Worm (Caenorhabditis elegans) whole organism, L3 larva: ENCODE data around the gene sdz-20.

ENCODE experiments used
- aly-2 ChIP-seq: fragments of 150-350 bp; optimal IDR thresholded peaks from 2 replicates; lab custom pipeline; 2014; ENCODE audit warnings: missing biosample characterization, missing genetic modification characterization
- ama-1 ChIP-seq: fragments of 150-350 bp; optimal IDR thresholded peaks from 2 replicates; lab custom pipeline; 2018
- ceh-16 ChIP-seq: sonication (generic microtip); optimal IDR thresholded peaks from 2 replicates; lab custom pipeline; 2017; ENCODE audit warnings: missing biosample characterization, missing genetic modification characterization
- ceh-28 ChIP-seq: fragments of 150-350 bp; optimal IDR thresholded peaks from 2 replicates; lab custom pipeline; 2014; ENCODE audit warnings: missing biosample characterization, missing genetic modification reagents, missing genetic modification characterization
- ceh-9 ChIP-seq: sonication (generic microtip); optimal IDR thresholded peaks from 2 replicates; lab custom pipeline; 2018; ENCODE audit warnings: missing biosample characterization, missing genetic modification characterization
- daf-12 ChIP-seq: fragments of 150-350 bp; optimal IDR thresholded peaks from 2 replicates; lab custom pipeline; 2014; ENCODE audit warnings: missing biosample characterization, missing genetic modification reagents, missing genetic modification characterization
- egl-27 ChIP-seq: sonication (generic microtip); optimal IDR thresholded peaks from 4 replicates; lab custom pipeline; 2017; ENCODE audit warnings: missing biosample characterization, missing genetic modification reagents, missing genetic modification characterization
- egl-5 ChIP-seq: fragments of 150-350 bp; optimal IDR thresholded peaks from 2 replicates; lab custom pipeline; 2017; ENCODE audit warnings: missing biosample characterization, missing genetic modification reagents, missing genetic modification characterization, inconsistent platforms
- elt-1 ChIP-seq: fragments of 150-350 bp; optimal IDR thresholded peaks from 2 replicates; lab custom pipeline; 2014; ENCODE audit warnings: missing biosample characterization, missing genetic modification characterization
- elt-2 ChIP-seq: sonication (generic microtip); optimal IDR thresholded peaks from 2 replicates; lab custom pipeline; 2016; ENCODE audit warnings: missing genetic modification reagents, mild to moderate bottlenecking, missing genetic modification characterization, missing compliant biosample characterization
- elt-3 ChIP-seq, 3 experiments: fragments of 150-350 bp in 1 of 3; sonication (generic microtip) in 2 of 3; optimal IDR thresholded peaks; 2 replicates in 2 of 3; 4 replicates in 1 of 3; lab custom pipeline; 2014 to 2017; ENCODE audit warnings: missing biosample characterization in 3 of 3, missing genetic modification characterization in 3 of 3
- eor-1 ChIP-seq, 2 experiments: fragments of 150-350 bp; optimal IDR thresholded peaks; 2 replicates each; lab custom pipeline; 2014 to 2018; ENCODE audit warnings: missing biosample characterization in 2 of 2, missing genetic modification characterization in 2 of 2
- fkh-10 ChIP-seq: sonication (generic microtip); optimal IDR thresholded peaks from 2 replicates; lab custom pipeline; 2017; ENCODE audit warnings: missing biosample characterization, missing genetic modification reagents, missing genetic modification characterization
- fkh-2 ChIP-seq: fragments of 150-350 bp; optimal IDR thresholded peaks from 2 replicates; lab custom pipeline; 2014; ENCODE audit warnings: missing biosample characterization, missing genetic modification reagents, missing genetic modification characterization
- fos-1 ChIP-seq: fragments of 150-350 bp; optimal IDR thresholded peaks from 2 replicates; lab custom pipeline; 2014; ENCODE audit warnings: missing biosample characterization, missing genetic modification characterization
- hmg-11 ChIP-seq: sonication (generic microtip); optimal IDR thresholded peaks from 2 replicates; lab custom pipeline; 2016; ENCODE audit warnings: missing genetic modification characterization, missing compliant biosample characterization
- jun-1 ChIP-seq: fragments of 150-350 bp; optimal IDR thresholded peaks from 2 replicates; lab custom pipeline; 2014; ENCODE audit warnings: missing biosample characterization, missing genetic modification reagents, missing genetic modification characterization
- lin-15B ChIP-seq: fragments of 150-350 bp; optimal IDR thresholded peaks from 2 replicates; lab custom pipeline; 2014; ENCODE audit warnings: missing biosample characterization, missing genetic modification characterization
- lin-39 ChIP-seq: fragments of 150-350 bp; optimal IDR thresholded peaks from 2 replicates; lab custom pipeline; 2018; ENCODE audit warnings: missing biosample characterization, missing genetic modification reagents, missing genetic modification characterization
- mdl-1 ChIP-seq: fragments of 150-350 bp; optimal IDR thresholded peaks from 2 replicates; lab custom pipeline; 2014; ENCODE audit warnings: missing biosample characterization, missing genetic modification characterization
- mml-1 ChIP-seq: fragments of 150-350 bp; sonication (generic microtip); optimal IDR thresholded peaks from 3 replicates; lab custom pipeline; 2014; ENCODE audit warnings: missing biosample characterization, missing genetic modification characterization
- nfya-1 ChIP-seq: sonication (generic microtip); optimal IDR thresholded peaks from 2 replicates; lab custom pipeline; 2017; ENCODE audit warnings: missing genetic modification characterization, mild to moderate bottlenecking, missing compliant biosample characterization, antibody characterized with exemption, moderate library complexity; ENCODE audit not compliant: insufficient read depth
- nhr-11 ChIP-seq: fragments of 150-350 bp; optimal IDR thresholded peaks from 2 replicates; lab custom pipeline; 2014; ENCODE audit warnings: missing biosample characterization, missing genetic modification characterization
- nhr-12 ChIP-seq: fragments of 150-350 bp; optimal IDR thresholded peaks from 2 replicates; lab custom pipeline; 2014; ENCODE audit warnings: missing biosample characterization, missing genetic modification characterization
- nhr-23 ChIP-seq: fragments of 150-350 bp; optimal IDR thresholded peaks from 2 replicates; lab custom pipeline; 2014; ENCODE audit warnings: missing biosample characterization, missing genetic modification reagents, missing genetic modification characterization
- nhr-237 ChIP-seq: fragments of 150-350 bp; optimal IDR thresholded peaks from 2 replicates; lab custom pipeline; 2014; ENCODE audit warnings: missing biosample characterization, missing genetic modification characterization
- nhr-25 ChIP-seq: sonication (generic microtip); optimal IDR thresholded peaks from 2 replicates; lab custom pipeline; 2017; ENCODE audit warnings: missing biosample characterization, missing genetic modification characterization
- nhr-28 ChIP-seq: fragments of 150-350 bp; optimal IDR thresholded peaks from 2 replicates; lab custom pipeline; 2014; ENCODE audit warnings: missing biosample characterization, missing genetic modification characterization
- nhr-43 ChIP-seq: sonication (generic microtip); optimal IDR thresholded peaks from 2 replicates; lab custom pipeline; 2016; ENCODE audit warnings: mild to moderate bottlenecking, missing genetic modification characterization, missing compliant biosample characterization; ENCODE audit not compliant: poor library complexity, severe bottlenecking
- nhr-67 ChIP-seq: fragments of 150-350 bp; optimal IDR thresholded peaks from 2 replicates; lab custom pipeline; 2014; ENCODE audit warnings: missing biosample characterization, missing genetic modification characterization
- nhr-77 ChIP-seq: fragments of 150-350 bp; optimal IDR thresholded peaks from 2 replicates; lab custom pipeline; 2014; ENCODE audit warnings: missing biosample characterization, missing genetic modification characterization
- pha-4 ChIP-seq: fragments of 150-350 bp; optimal IDR thresholded peaks from 2 replicates; lab custom pipeline; 2014; ENCODE audit warnings: missing biosample characterization, missing genetic modification reagents, missing genetic modification characterization
- pqm-1 ChIP-seq: fragments of 150-350 bp; optimal IDR thresholded peaks from 2 replicates; lab custom pipeline; 2017; ENCODE audit warnings: missing biosample characterization, missing genetic modification characterization, inconsistent platforms
- sea-2 ChIP-seq: fragments of 150-350 bp; sonication (generic microtip); optimal IDR thresholded peaks from 4 replicates; lab custom pipeline; 2014; ENCODE audit warnings: missing biosample characterization, missing genetic modification reagents, missing genetic modification characterization
- snpc-4 ChIP-seq: fragments of 150-350 bp; optimal IDR thresholded peaks from 2 replicates; lab custom pipeline; 2014; ENCODE audit warnings: missing biosample characterization, missing genetic modification characterization
- tbx-2 ChIP-seq: sonication (generic microtip); optimal IDR thresholded peaks from 2 replicates; lab custom pipeline; 2016; ENCODE audit warnings: mild to moderate bottlenecking, missing genetic modification characterization, missing compliant biosample characterization
- unc-39 ChIP-seq: sonication (generic microtip); optimal IDR thresholded peaks from 4 replicates; lab custom pipeline; 2017; ENCODE audit warnings: missing biosample characterization, missing genetic modification characterization
- ztf-11 ChIP-seq: fragments of 150-350 bp; optimal IDR thresholded peaks from 2 replicates; lab custom pipeline; 2014; ENCODE audit warnings: missing biosample characterization, missing genetic modification characterization
- ztf-4 ChIP-seq: fragments of 150-350 bp; optimal IDR thresholded peaks from 2 replicates; lab custom pipeline; 2014; ENCODE audit warnings: missing biosample characterization, missing genetic modification characterization

sdz-20 gene

DNA sequence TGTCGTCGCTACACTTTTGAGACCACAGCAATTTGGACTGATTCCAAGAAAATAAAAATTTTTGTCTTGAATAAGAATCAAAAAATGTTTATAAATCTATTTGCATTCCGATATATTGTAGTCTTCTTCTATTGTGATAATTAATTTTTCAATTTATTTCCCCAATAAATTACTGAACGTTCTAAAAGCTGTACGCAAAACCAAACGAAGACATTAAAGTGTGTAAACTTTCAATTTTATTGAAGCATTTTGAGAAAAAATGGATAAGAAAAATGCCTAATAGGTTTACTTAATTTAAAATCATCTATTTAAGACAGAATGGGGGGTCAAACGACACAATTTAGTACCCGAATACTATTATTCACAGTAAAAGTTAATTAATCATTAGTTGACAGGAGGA is 31.3 kb upstream of the sdz-20 start:
- TF ChIP-seq ceh-9 (tag; lab: Kevin White, UChicago) (no peak), nhr-23 (tag; lab: Kevin White, UChicago) (no peak), nhr-43 (tag; lab: Kevin White, UChicago) (no peak), nhr-28 (tag; lab: Kevin White, UChicago) (no peak), jun-1 (tag; lab: Kevin White, UChicago) (no peak)

- TF ChIP-seq nhr-11, result no peak
- TF ChIP-seq aly-2 (tag; lab: Kevin White, UChicago), result no peak
These were observed 28.3 kb upstream of the sdz-20 start for ce11 chrIII:13305537-13305936.

DNA sequence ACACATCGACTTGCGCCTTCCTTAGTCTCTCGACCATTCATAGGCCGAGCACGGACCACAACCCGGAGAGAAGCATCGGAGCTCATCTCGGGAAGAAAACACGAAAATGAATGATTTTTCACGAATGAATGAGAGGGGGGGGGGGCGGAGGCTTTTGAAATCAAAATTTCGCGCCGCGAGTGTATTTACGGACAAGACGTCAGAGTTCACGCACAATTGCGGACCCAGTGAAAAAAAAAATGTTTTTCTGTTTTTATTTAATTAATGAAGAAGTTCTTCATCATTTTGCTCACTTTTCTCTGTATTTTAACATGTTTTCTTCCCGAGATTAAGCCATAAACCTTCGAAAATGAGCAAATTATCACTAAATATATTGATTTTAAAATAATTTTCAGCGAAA is 26.7 kb upstream of the sdz-20 start, which contains the start of the genes klp-19 and slc-36.1:
TSS of gene klp-19 (minus strand) at position 153 of the 400 bp plus-strand sequence.
TSS of gene slc-36.1 (plus strand) at position 396 of the 400 bp plus-strand sequence.
- TF ChIP-seq daf-12, result no peak
- no peak for TF ChIP-seq jun-1 (tag; lab: Kevin White, UChicago)
- TF ChIP-seq sea-2, result no peak
- TF ChIP-seq egl-27 (tag; lab: Kevin White, UChicago), result no peak
- TF ChIP-seq ztf-4 (tag; lab: Kevin White, UChicago), result no peak
- TF ChIP-seq lin-15B (tag; lab: Kevin White, UChicago), result peak; percentile 41
- no peak for TF ChIP-seq nhr-11
- TF ChIP-seq tbx-2 (tag; lab: Kevin White, UChicago), result no peak
- no peak for TF ChIP-seq nhr-28 (tag; lab: Kevin White, UChicago)
- TF ChIP-seq nhr-23 (tag; lab: Kevin White, UChicago), result peak; percentile 53
- TF ChIP-seq snpc-4 (tag; lab: Kevin White, UChicago), result peak; percentile 2
- peak; percentile 0 for TF ChIP-seq elt-2 (tag; lab: Kevin White, UChicago)
- TF ChIP-seq mdl-1 (tag; lab: Kevin White, UChicago), result no peak
- TF ChIP-seq hmg-11 (tag; lab: Kevin White, UChicago), result peak; percentile 72
- TF ChIP-seq nhr-77 (tag; lab: Kevin White, UChicago), result no peak
- TF ChIP-seq elt-1 (tag; lab: Kevin White, UChicago), result no peak
- no peak for TF ChIP-seq lin-39 (tag; lab: Kevin White, UChicago)
- no peak for TF ChIP-seq ceh-9 (tag; lab: Kevin White, UChicago)
- TF ChIP-seq nhr-25 (tag; lab: Kevin White, UChicago), result no peak
- TF ChIP-seq nhr-237, result no peak
- no peak for TF ChIP-seq elt-3 (tag; optimal IDR thresholded peaks at IDR 0.05; lab: Kevin White, UChicago)
- no peak for TF ChIP-seq aly-2 (tag; lab: Kevin White, UChicago)
- no peak for TF ChIP-seq ztf-11 (tag; lab: Kevin White, UChicago)
- TF ChIP-seq nhr-67, result no peak
- no peak for TF ChIP-seq eor-1 (tag; optimal IDR thresholded peaks at IDR 0.05; lab: Kevin White, UChicago)
- no peak for TF ChIP-seq fkh-2 (tag; lab: Kevin White, UChicago)
- no peak for TF ChIP-seq ama-1
- TF ChIP-seq nfya-1, result no peak
- TF ChIP-seq pha-4 (tag; lab: Kevin White, UChicago), result peak; percentile 64
- no peak for TF ChIP-seq ceh-28 (tag; lab: Kevin White, UChicago)
- no peak for TF ChIP-seq unc-39 (tag; lab: Kevin White, UChicago)
- no peak for TF ChIP-seq ceh-16 (tag; lab: Kevin White, UChicago)
- no peak for TF ChIP-seq nhr-12 (tag; lab: Kevin White, UChicago)
- no peak for TF ChIP-seq fkh-10 (GFP tag; lab: Kevin White, UChicago)
- TF ChIP-seq egl-5 (tag; lab: Kevin White, UChicago), result no peak
- no peak for TF ChIP-seq mml-1 (tag; lab: Kevin White, UChicago)
- peak; percentile 7 for TF ChIP-seq nhr-43 (tag; lab: Kevin White, UChicago)
- TF ChIP-seq, all 47 proteins: peak for 7

- peak; percentile 67 for TF ChIP-seq pha-4 (tag; lab: Kevin White, UChicago)
- TF ChIP-seq elt-2 (tag; lab: Kevin White, UChicago), result peak; percentile 32
- no peak for TF ChIP-seq fos-1 (tag; lab: Kevin White, UChicago)
- peak; percentile 26 for TF ChIP-seq nhr-23 (tag; lab: Kevin White, UChicago)
- TF ChIP-seq daf-12, result no peak
- peak; percentile 56 for TF ChIP-seq pqm-1
These were observed 23.3 kb upstream of the sdz-20 start for ce11 chrIII:13310552-13310951.
